Worm (Caenorhabditis elegans): ENCODE data around the gene ZK742.7.

ZK742.7 gene

ce11 chrV:7785885-7786284 lies 12.3 kb upstream of the ZK742.7 start:
- TF ChIP-seq zim-3 (tag; optimal IDR thresholded peaks at IDR 0.05) (no peak), F33H1.4 (GFP tag; IDR thresholded peaks at IDR 0.05) (no peak), dpl-1 (GFP tag; optimal IDR thresholded peaks at IDR 0.05) (no peak), athp-1 (tag; optimal IDR thresholded peaks at IDR 0.05) (no peak), Y56A3A.18 (GFP tag; IDR thresholded peaks at IDR 0.05) (no peak), let-607 (tag; optimal IDR thresholded peaks at IDR 0.05) (no peak), egrh-3 (GFP tag; IDR thresholded peaks at IDR 0.05) (no peak)

ce11 chrV:7786639-7787038 lies 11.5 kb upstream of the ZK742.7 start:
- no peak for TF ChIP-seq madf-8 (GFP tag; conservative IDR thresholded peaks at IDR 0.05)
- TF ChIP-seq madf-3 (GFP tag; IDR thresholded peaks at IDR 0.05), result 0 out of 2 replicates have a peak, but pooled peaks have one; percentile 4

ce11 chrV:7793067-7793466 lies 5.1 kb upstream of the ZK742.7 start, which contains the start of gene flp-21:
flp-21 (plus strand) TSS chrV:7793367.
- no peak for TF ChIP-seq C17E4.6 (GFP tag; IDR thresholded peaks at IDR 0.05)
- no peak for TF ChIP-seq cebp-1 (GFP tag; IDR thresholded peaks at IDR 0.05)
- TF ChIP-seq cebp-1 (tag; optimal IDR thresholded peaks at IDR 0.05), result no peak

ce11 chrV:7803563-7803962 lies 5.4 kb downstream of the ZK742.7 start:
- TF ChIP-seq lsl-1 (GFP tag; optimal IDR thresholded peaks at IDR 0.05) (peak; percentile 71), zfh-2 (GFP tag; conservative IDR thresholded peaks at IDR 0.05) (no peak), F33H1.4 (GFP tag; IDR thresholded peaks at IDR 0.05) (peak; percentile 80)

- TF ChIP-seq ekl-4 (GFP tag; IDR thresholded peaks at IDR 0.05) (no peak), hlh-12 (tag; optimal IDR thresholded peaks at IDR 0.05) (no peak), lin-54 (GFP tag; optimal IDR thresholded peaks at IDR 0.05) (peak; percentile 23), let-526 (GFP tag; IDR thresholded peaks at IDR 0.05) (0 out of 2 replicates have a peak, but pooled peaks have one; percentile 20), ztf-25 (GFP tag; IDR thresholded peaks at IDR 0.05) (no peak), atf-7 (tag; optimal IDR thresholded peaks at IDR 0.05) (no peak), Y56A3A.18 (GFP tag; IDR thresholded peaks at IDR 0.05) (no peak), nfyb-1 (GFP tag; IDR thresholded peaks at IDR 0.05) (no peak), nhr-80 (tag; optimal IDR thresholded peaks at IDR 0.05) (peak; percentile 47), F37B4.10 (GFP tag; IDR thresholded peaks at IDR 0.05) (no peak), ceh-100 (GFP tag; IDR thresholded peaks at IDR 0.05) (peak; percentile 25; the same call in 1 of the 2 replicates), hlh-26 (GFP tag; conservative IDR thresholded peaks at IDR 0.05) (no peak), egl-18 (GFP tag; IDR thresholded peaks at IDR 0.05) (no peak), madf-3 (GFP tag; IDR thresholded peaks at IDR 0.05) (peak; percentile 73; the same call in 1 of the 2 replicates), pha-4 (tag; optimal IDR thresholded peaks at IDR 0.05) (no peak), mxl-1 (tag; optimal IDR thresholded peaks at IDR 0.05) (no peak), F39B2.1 (GFP tag; IDR thresholded peaks at IDR 0.05) (no peak), B0035.1 (tag; optimal IDR thresholded peaks at IDR 0.05) (no peak), dpl-1 (GFP tag; optimal IDR thresholded peaks at IDR 0.05) (peak; percentile 51), K12H6.12 (tag; optimal IDR thresholded peaks at IDR 0.05) (peak; percentile 67), lsy-27 (tag; optimal IDR thresholded peaks at IDR 0.05; ENCODE audit: borderline replicate concordance, insufficient read depth) (no peak), F22D6.2 (tag; optimal IDR thresholded peaks at IDR 0.05) (no peak), lin-40 (tag; optimal IDR thresholded peaks at IDR 0.05) (no peak), aptf-2 (GFP tag; conservative IDR thresholded peaks at IDR 0.05) (no peak), attf-3 (GFP tag; conservative IDR thresholded peaks at IDR 0.05) (no peak), rec-8 (tag; optimal IDR thresholded peaks at IDR 0.05) (no peak), bed-1 (GFP tag; IDR thresholded peaks at IDR 0.05) (no peak), ztf-26 (tag; optimal IDR thresholded peaks at IDR 0.05) (no peak), egrh-3 (GFP tag; IDR thresholded peaks at IDR 0.05) (no peak), C06A6.2 (GFP tag; conservative IDR thresholded peaks at IDR 0.05) (no peak), F33H1.4 (GFP tag; IDR thresholded peaks at IDR 0.05) (peak; percentile 65)
These were observed 6.1 kb downstream of the ZK742.7 start, which contains the start of gene uvs-1 for ce11 chrV:7804064-7804800. uvs-1 (minus strand) TSS chrV:7804208.
